Fruit fly (Drosophila melanogaster) whole organism, prepupa: Measurements from ENCODE around the gene CG17839.

Experiments used
- CG10669 ChIP-seq: fragments of 200-800 bp; sonication (Bioruptor generic); optimal IDR thresholded peaks from 3 replicates; lab custom pipeline; 2018; ENCODE audit warnings: missing biosample characterization, mild to moderate bottlenecking, missing genetic modification characterization, moderate library complexity
- CG11294 ChIP-seq: fragments of 200-800 bp; sonication (Bioruptor generic); IDR thresholded peaks from 2 replicates; pipeline ENCODE4 v1.3.6; 2022; ENCODE audit warnings: missing biosample characterization, missing genetic modification characterization
- CG11902 ChIP-seq: fragments of 200-800 bp; sonication (Bioruptor generic); optimal IDR thresholded peaks from 3 replicates; lab custom pipeline; 2016; ENCODE audit warnings: missing biosample characterization, missing genetic modification characterization
- CG15336 ChIP-seq: fragments of 200-800 bp; sonication (Bioruptor generic); IDR thresholded peaks from 2 replicates; pipeline ENCODE4 v1.3.6; 2022; ENCODE audit warnings: missing biosample characterization, missing genetic modification characterization
- CG3032 ChIP-seq: fragments of 200-800 bp; optimal IDR thresholded peaks from 2 replicates; lab custom pipeline; 2019; ENCODE audit warnings: missing biosample characterization, mild to moderate bottlenecking, missing genetic modification characterization, moderate library complexity
- CG32006 ChIP-seq: fragments of 200-800 bp; sonication (Bioruptor generic); optimal IDR thresholded peaks from 3 replicates; lab custom pipeline; 2017; ENCODE audit warnings: missing biosample characterization, mild to moderate bottlenecking, missing genetic modification characterization
- CG34406 ChIP-seq: fragments of 200-800 bp; sonication (Bioruptor generic); optimal IDR thresholded peaks from 3 replicates; lab custom pipeline; 2016; ENCODE audit warnings: missing biosample characterization, missing genetic modification characterization
- CG3919 ChIP-seq: fragments of 200-800 bp; sonication (Bioruptor generic); optimal IDR thresholded peaks from 3 replicates; lab custom pipeline; 2016; ENCODE audit warnings: missing biosample characterization, missing genetic modification characterization
- CG4318 ChIP-seq: fragments of 200-800 bp; sonication (Bioruptor generic); optimal IDR thresholded peaks from 3 replicates; lab custom pipeline; 2017; ENCODE audit warnings: missing biosample characterization, mild to moderate bottlenecking, missing genetic modification characterization
- CG6163 ChIP-seq: fragments of 200-800 bp; sonication (Bioruptor generic); IDR thresholded peaks from 3 replicates; pipeline ENCODE4 v1.3.6; 2022; ENCODE audit warnings: missing biosample characterization, missing genetic modification characterization
- CG6792 ChIP-seq: fragments of 200-800 bp; sonication (Bioruptor generic); optimal IDR thresholded peaks from 3 replicates; lab custom pipeline; 2016; ENCODE audit warnings: missing biosample characterization, missing genetic modification characterization
- CG6808 ChIP-seq: fragments of 200-800 bp; sonication (Bioruptor generic); optimal IDR thresholded peaks from 3 replicates; lab custom pipeline; 2017; ENCODE audit warnings: missing biosample characterization, missing genetic modification characterization, mild to moderate bottlenecking, moderate library complexity, missing genetic modification reagents
- CG6854 ChIP-seq: fragments of 200-800 bp; sonication (Bioruptor generic); optimal IDR thresholded peaks from 2 replicates; lab custom pipeline; 2017; ENCODE audit warnings: missing biosample characterization, mild to moderate bottlenecking, missing genetic modification characterization
- CG7368 ChIP-seq: fragments of 200-800 bp; sonication (Bioruptor generic); optimal IDR thresholded peaks from 3 replicates; lab custom pipeline; 2016; ENCODE audit warnings: missing biosample characterization, missing genetic modification characterization
- CG8119 ChIP-seq: fragments of 200-800 bp; sonication (Bioruptor generic); IDR thresholded peaks from 3 replicates; pipeline ENCODE4 v1.3.6; 2022; ENCODE audit warnings: missing biosample characterization, missing genetic modification characterization
- CG8319 ChIP-seq: fragments of 200-800 bp; sonication (Bioruptor generic); optimal IDR thresholded peaks from 3 replicates; lab custom pipeline; 2016; ENCODE audit warnings: missing biosample characterization, missing genetic modification characterization
- CG8632 ChIP-seq: fragments of 200-800 bp; sonication (Bioruptor generic); optimal IDR thresholded peaks from 3 replicates; lab custom pipeline; 2016; ENCODE audit warnings: missing biosample characterization, missing genetic modification characterization
- CG9139 ChIP-seq: fragments of 200-800 bp; sonication (Bioruptor generic); optimal IDR thresholded peaks from 3 replicates; lab custom pipeline; 2017; ENCODE audit warnings: missing biosample characterization, mild to moderate bottlenecking, missing genetic modification characterization
- Eip75B ChIP-seq: fragments of 200-800 bp; sonication (Bioruptor generic); optimal IDR thresholded peaks from 3 replicates; lab custom pipeline; 2016; ENCODE audit warnings: missing biosample characterization, missing genetic modification characterization
- Eip78C ChIP-seq: fragments of 200-800 bp; sonication (Bioruptor generic); peaks from one replicate; lab custom pipeline; 2016; ENCODE audit warnings: missing biosample characterization, missing genetic modification characterization
- Eip93F ChIP-seq: fragments of 200-800 bp; sonication (Bioruptor generic); optimal IDR thresholded peaks from 2 replicates; lab custom pipeline; 2016; ENCODE audit warnings: missing biosample characterization, mild to moderate bottlenecking, missing genetic modification characterization
- Ets96B ChIP-seq: fragments of 200-800 bp; optimal IDR thresholded peaks from 2 replicates; lab custom pipeline; 2019; ENCODE audit warnings: missing biosample characterization, mild to moderate bottlenecking, missing genetic modification characterization, moderate library complexity
- Gug ChIP-seq: fragments of 200-800 bp; sonication (Bioruptor generic); IDR thresholded peaks from 2 replicates; pipeline ENCODE4 v1.3.6; 2022; ENCODE audit warnings: missing biosample characterization, missing genetic modification characterization
- Hr38 ChIP-seq: sonication (Bioruptor generic); optimal IDR thresholded peaks from 2 replicates; lab custom pipeline; 2016; ENCODE audit warnings: missing biosample characterization, missing genetic modification characterization
- Hr4 ChIP-seq: fragments of 200-800 bp; sonication (Bioruptor generic); optimal IDR thresholded peaks from 3 replicates; lab custom pipeline; 2016; ENCODE audit warnings: missing biosample characterization, missing genetic modification characterization
- Lpt ChIP-seq: fragments of 200-800 bp; sonication (Bioruptor generic); optimal IDR thresholded peaks from 3 replicates; lab custom pipeline; 2016; ENCODE audit warnings: missing biosample characterization, missing genetic modification characterization
- Met ChIP-seq: fragments of 200-800 bp; sonication (Bioruptor generic); optimal IDR thresholded peaks from 3 replicates; lab custom pipeline; 2016; ENCODE audit warnings: missing biosample characterization, missing genetic modification characterization
- Sox14 ChIP-seq: fragments of 200-800 bp; sonication (Bioruptor generic); optimal IDR thresholded peaks from 3 replicates; lab custom pipeline; 2016; ENCODE audit warnings: missing biosample characterization, missing genetic modification characterization
- Sox15 ChIP-seq: fragments of 200-800 bp; sonication (Bioruptor generic); optimal IDR thresholded peaks from 3 replicates; lab custom pipeline; 2016; ENCODE audit warnings: missing biosample characterization, missing genetic modification characterization
- achi ChIP-seq: fragments of 200-800 bp; sonication (Bioruptor generic); optimal IDR thresholded peaks from 3 replicates; lab custom pipeline; 2016; ENCODE audit warnings: missing biosample characterization, missing genetic modification characterization
- cyc ChIP-seq: fragments of 200-800 bp; sonication (Bioruptor generic); optimal IDR thresholded peaks from 3 replicates; lab custom pipeline; 2016; ENCODE audit warnings: missing biosample characterization, missing genetic modification characterization
- dac ChIP-seq: fragments of 200-800 bp; sonication (Bioruptor generic); optimal IDR thresholded peaks from 2 replicates; lab custom pipeline; 2017; ENCODE audit warnings: missing biosample characterization, mild to moderate bottlenecking, missing genetic modification characterization
- dsx ChIP-seq: fragments of 200-800 bp; optimal IDR thresholded peaks from 3 replicates; lab custom pipeline; 2019; ENCODE audit warnings: missing biosample characterization, mild to moderate bottlenecking, missing genetic modification characterization, moderate library complexity; ENCODE audit not compliant: poor library complexity, severe bottlenecking
- eg ChIP-seq: fragments of 200-800 bp; sonication (Bioruptor generic); IDR thresholded peaks from 3 replicates; pipeline ENCODE4 v1.3.6; 2022; ENCODE audit warnings: missing biosample characterization, missing genetic modification characterization
- lz ChIP-seq: fragments of 200-800 bp; sonication (Bioruptor generic); optimal IDR thresholded peaks from 3 replicates; lab custom pipeline; 2016; ENCODE audit warnings: missing biosample characterization, missing genetic modification characterization
- net ChIP-seq: fragments of 200-800 bp; sonication (Bioruptor generic); optimal IDR thresholded peaks from 3 replicates; lab custom pipeline; 2016; ENCODE audit warnings: missing biosample characterization, missing genetic modification characterization
- pdm3 ChIP-seq: fragments of 200-800 bp; sonication (Bioruptor generic); optimal IDR thresholded peaks from 3 replicates; lab custom pipeline; 2016; ENCODE audit warnings: missing biosample characterization, missing genetic modification characterization
- spab ChIP-seq: fragments of 200-800 bp; sonication (Bioruptor generic); optimal IDR thresholded peaks from 2 replicates; lab custom pipeline; 2017; ENCODE audit warnings: missing biosample characterization, mild to moderate bottlenecking, missing genetic modification characterization, missing genetic modification reagents
- ss ChIP-seq, 2 experiments: fragments of 200-800 bp; sonication (Bioruptor generic); optimal IDR thresholded peaks; 2 replicates in 1 of 2; 3 replicates in 1 of 2; lab custom pipeline; 2017 to 2018; ENCODE audit warnings: mild to moderate bottlenecking in 2 of 2, missing biosample characterization in 2 of 2, missing genetic modification characterization in 2 of 2, moderate library complexity in 1 of 2
- svp ChIP-seq: fragments of 200-800 bp; sonication (Bioruptor generic); peaks from one replicate; lab custom pipeline; 2016; ENCODE audit warnings: missing biosample characterization, missing genetic modification characterization

CG17839 gene

dm6 chr3L:14790127-14790589 lies 14.8 kb upstream of the CG17839 start (continued):
- TF ChIP-seq CG3919 (GFP tag; lab: Kevin White, UChicago) (no peak), Eip75B (GFP tag; lab: Kevin White, UChicago) (peak; percentile 83), CG7368 (GFP tag; lab: Kevin White, UChicago) (peak; percentile 72), ss (GFP tag; optimal IDR thresholded peaks at IDR 0.05; lab: Kevin White, UChicago) (peak in 1 of 2 experiments; percentile 66), CG34406 (GFP tag; lab: Kevin White, UChicago) (peak; percentile 70), CG8632 (peak; percentile 70), CG6163 (GFP tag; lab: Robert Waterston, UW) (peak; percentile 73), Hr38 (GFP tag; lab: Kevin White, UChicago) (peak; percentile 53), CG6808 (GFP tag; lab: Kevin White, UChicago) (peak; percentile 51), spab (GFP tag; lab: Kevin White, UChicago) (peak; percentile 14), Sox15 (GFP tag; lab: Kevin White, UChicago) (peak; percentile 71), Lpt (GFP tag; lab: Kevin White, UChicago) (peak; percentile 68), CG15336 (GFP tag; lab: Robert Waterston, UW) (peak; percentile 23; the same call in 1 of the 2 replicates), CG8319 (GFP tag; lab: Kevin White, UChicago) (peak; percentile 61), eg (GFP tag; lab: Robert Waterston, UW) (peak; percentile 72), achi (peak; percentile 80), CG10669 (peak; percentile 68), Eip78C (GFP tag; lab: Kevin White, UChicago) (peak; percentile 93), CG3032 (tag; lab: Kevin White, UChicago) (peak; percentile 72), svp (GFP tag; lab: Kevin White, UChicago) (peak; percentile 93), Gug (GFP tag; lab: Robert Waterston, UW) (peak; percentile 54), Met (peak; percentile 84), Hr4 (GFP tag; lab: Kevin White, UChicago) (peak; percentile 80), CG32006 (GFP tag; lab: Kevin White, UChicago) (no peak), lz (GFP tag; lab: Kevin White, UChicago) (peak; percentile 88)

DNA sequence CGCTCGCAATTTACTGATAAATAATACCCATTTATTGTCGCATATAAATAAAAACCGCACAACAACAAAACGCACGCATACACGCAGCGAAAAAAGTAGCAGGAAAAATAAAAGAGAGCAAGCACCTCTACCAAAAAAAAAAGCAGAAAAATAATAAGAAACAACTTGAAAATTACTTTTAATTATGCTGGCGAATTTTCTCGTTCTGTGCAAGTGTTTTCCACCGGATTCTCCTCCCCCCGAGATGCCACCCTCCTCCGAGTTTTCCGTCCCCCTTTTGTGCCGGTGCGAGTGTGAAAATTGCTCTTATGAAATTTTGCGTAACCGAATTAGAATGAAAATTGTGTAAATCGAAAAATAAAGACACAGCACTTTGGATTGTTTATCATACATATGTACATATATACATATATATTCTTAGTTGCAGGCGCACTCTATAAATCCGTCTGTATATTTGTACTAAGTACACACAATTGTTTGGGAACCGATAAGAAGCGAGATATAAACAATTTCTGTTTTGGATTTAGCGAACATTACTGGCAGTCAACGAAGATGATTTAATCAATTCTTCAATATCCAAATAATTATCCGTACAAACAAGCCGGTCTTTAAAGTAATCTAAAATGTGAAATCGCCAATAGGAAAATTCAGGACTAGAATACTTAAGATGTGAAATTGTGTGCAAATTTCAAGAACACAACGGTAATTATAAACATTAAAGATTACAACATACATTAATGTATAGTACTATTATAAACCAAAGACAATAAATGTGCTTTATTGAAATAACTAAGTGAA lies 13.9 kb upstream of the CG17839 start:
- TF ChIP-seq CG15336 (GFP tag; lab: Robert Waterston, UW) (peak; percentile 41; the same call in 1 of the 2 replicates), Met (no peak), Gug (GFP tag; lab: Robert Waterston, UW) (peak; percentile 38; the same call in 1 of the 2 replicates), Eip75B (GFP tag; lab: Kevin White, UChicago) (no peak), CG6163 (GFP tag; lab: Robert Waterston, UW) (peak; percentile 68), eg (GFP tag; lab: Robert Waterston, UW) (peak; percentile 61)

DNA sequence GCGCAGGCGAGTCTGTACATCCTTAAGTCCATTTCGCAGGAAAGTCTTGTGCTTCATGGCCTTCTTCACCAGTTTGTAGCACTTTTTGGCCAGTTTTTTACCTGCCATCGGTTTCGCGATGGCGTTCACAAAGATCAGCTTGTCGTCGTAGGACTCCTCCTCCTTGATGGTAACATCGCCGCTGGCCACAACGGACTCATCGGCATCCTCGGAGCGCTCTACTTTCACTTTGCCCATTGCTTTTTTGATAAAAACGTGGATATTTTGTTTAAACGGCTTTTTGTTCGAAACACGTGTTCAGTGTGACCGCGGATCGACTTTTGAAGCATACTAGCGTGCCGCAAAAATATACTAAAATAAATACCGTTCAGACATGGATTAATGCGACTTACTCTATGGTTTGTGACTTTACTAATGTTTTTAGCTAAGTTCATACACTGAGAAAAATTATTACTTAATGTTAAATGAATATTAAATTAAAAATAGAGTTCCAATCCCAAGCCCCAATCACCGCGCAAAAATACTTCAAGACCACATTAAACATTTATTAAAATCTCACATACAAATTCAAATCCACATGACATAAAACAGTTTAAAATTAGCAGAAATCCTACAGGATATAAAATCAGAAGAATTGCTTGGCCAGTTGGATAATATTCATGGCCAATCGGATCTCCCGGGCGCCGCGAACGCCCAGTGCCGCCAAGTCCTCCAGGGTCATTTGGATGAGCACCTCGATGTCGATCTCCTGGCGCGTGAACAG lies 2.9 kb upstream of the CG17839 start, which contains the start of gene NHP2:
Gene NHP2, minus strand, starts transcription at position 315 of the 763 bp plus-strand sequence.
- TF ChIP-seq eg (GFP tag; lab: Robert Waterston, UW): peak; percentile 92
- TF ChIP-seq CG15336 (GFP tag; lab: Robert Waterston, UW): peak; percentile 87
- TF ChIP-seq CG10669: no peak
- peak; percentile 68; the same call in 1 of the 2 replicates for TF ChIP-seq Gug (GFP tag; lab: Robert Waterston, UW)
- no peak for TF ChIP-seq Eip78C (GFP tag; lab: Kevin White, UChicago)
- TF ChIP-seq dsx (GFP tag; lab: Kevin White, UChicago): no peak
- no peak for TF ChIP-seq Met
- TF ChIP-seq CG3032 (tag; lab: Kevin White, UChicago): peak; percentile 84
- peak; percentile 80 for TF ChIP-seq Ets96B (tag; lab: Kevin White, UChicago)
- peak; percentile 60 for TF ChIP-seq svp (GFP tag; lab: Kevin White, UChicago)
- TF ChIP-seq Eip93F (GFP tag; lab: Kevin White, UChicago): peak; percentile 60
- TF ChIP-seq CG4318 (GFP tag; lab: Kevin White, UChicago): peak; percentile 66
- peak; percentile 88 for TF ChIP-seq CG8119 (GFP tag; lab: Robert Waterston, UW)
- TF ChIP-seq CG6792 (GFP tag; lab: Kevin White, UChicago): peak; percentile 77
- peak; percentile 63 for TF ChIP-seq CG6854 (GFP tag; lab: Kevin White, UChicago)
- TF ChIP-seq lz (GFP tag; lab: Kevin White, UChicago): peak; percentile 80
- no peak for TF ChIP-seq Hr4 (GFP tag; lab: Kevin White, UChicago)
- TF ChIP-seq Sox15 (GFP tag; lab: Kevin White, UChicago): peak; percentile 54
- TF ChIP-seq dac: no peak
- TF ChIP-seq pdm3 (GFP tag; lab: Kevin White, UChicago): no peak
- TF ChIP-seq Eip75B (GFP tag; lab: Kevin White, UChicago): no peak
- TF ChIP-seq CG3919 (GFP tag; lab: Kevin White, UChicago): no peak
- no peak for TF ChIP-seq Hr38 (GFP tag; lab: Kevin White, UChicago)
- TF ChIP-seq cyc (GFP tag; lab: Kevin White, UChicago): peak; percentile 77
- TF ChIP-seq spab (GFP tag; lab: Kevin White, UChicago): no peak
- no peak for TF ChIP-seq Sox14 (GFP tag; lab: Kevin White, UChicago)
- TF ChIP-seq CG9139 (GFP tag; lab: Kevin White, UChicago): no peak
- peak; percentile 83 for TF ChIP-seq Lpt (GFP tag; lab: Kevin White, UChicago)
- TF ChIP-seq CG11294 (GFP tag; lab: Robert Waterston, UW): peak; percentile 44; the same call in 1 of the 2 replicates
- TF ChIP-seq CG11902 (GFP tag; lab: Kevin White, UChicago): peak; percentile 54
- TF ChIP-seq net (GFP tag; lab: Kevin White, UChicago): no peak
